Fruit fly (Drosophila melanogaster): Measurements from ENCODE around the gene Kap-alpha3.

The Kap-alpha3 gene

dm6 chr3R:9586663-9587248, 9.2 kb upstream of the Kap-alpha3 start, which contains the start of gene P58IPK (continued):
- peak; percentile 92 for TF ChIP-seq sna (GFP tag; IDR thresholded peaks at IDR 0.05; ENCODE audit: partially characterized antibody)
- TF ChIP-seq Usf (GFP tag; optimal IDR thresholded peaks at IDR 0.05) = peak; percentile 17
- peak; percentile 77 for TF ChIP-seq CG14441 (GFP tag; IDR thresholded peaks at IDR 0.05)
- TF ChIP-seq HmgZ (tag; optimal IDR thresholded peaks at IDR 0.05) = peak; percentile 91
- TF ChIP-seq CG10321 (GFP tag; IDR thresholded peaks at IDR 0.05) = no peak
- peak; percentile 48 for TF ChIP-seq CG15269 (tag; optimal IDR thresholded peaks at IDR 0.05)
- peak; percentile 75; the same call in 2 of the 3 replicates for TF ChIP-seq zfh1 (GFP tag; IDR thresholded peaks at IDR 0.05)
- TF ChIP-seq CG10959 (GFP tag; IDR thresholded peaks at IDR 0.05) = no peak
- TF ChIP-seq hb (GFP tag; IDR thresholded peaks at IDR 0.05; ENCODE audit: partially characterized antibody) = peak; percentile 90
- TF ChIP-seq CG4854 (GFP tag; optimal IDR thresholded peaks at IDR 0.05) = peak; percentile 33
- peak; percentile 55 for TF ChIP-seq CG18764 (GFP tag; optimal IDR thresholded peaks at IDR 0.05)
- TF ChIP-seq NC2α (GFP tag; optimal IDR thresholded peaks at IDR 0.05) = peak; percentile 28
- peak; percentile 94 for TF ChIP-seq Myb (GFP tag; optimal IDR thresholded peaks at IDR 0.05)
- TF ChIP-seq croc (GFP tag; conservative IDR thresholded peaks at IDR 0.05) = peak; percentile 16; the same call in 1 of the 3 replicates
- TF ChIP-seq CG14860 (GFP tag; IDR thresholded peaks at IDR 0.05; ENCODE audit: partially characterized antibody) = peak; percentile 88
- peak; percentile 45 for TF ChIP-seq Fer3 (tag; optimal IDR thresholded peaks at IDR 0.05)
- TF ChIP-seq ftz-f1 (GFP tag; optimal IDR thresholded peaks at IDR 0.05) = peak; percentile 59
- peak; percentile 73 for TF ChIP-seq YL-1 (GFP tag; optimal IDR thresholded peaks at IDR 0.05)
- TF ChIP-seq Dek (tag; optimal IDR thresholded peaks at IDR 0.05) = peak; percentile 68
- TF ChIP-seq ken (GFP tag; IDR thresholded peaks at IDR 0.05) = peak; percentile 78
- peak; percentile 57; the same call in 1 of the 3 replicates for TF ChIP-seq Mrtf (GFP tag; IDR thresholded peaks at IDR 0.05)
- TF ChIP-seq CG12942 (GFP tag; optimal IDR thresholded peaks at IDR 0.05) = peak; percentile 47
- TF ChIP-seq CG6689 (GFP tag; IDR thresholded peaks at IDR 0.05) = peak; percentile 61
- TF ChIP-seq CG17612 (GFP tag; IDR thresholded peaks at IDR 0.05) = no peak
- peak; percentile 85 for TF ChIP-seq CG13624 (GFP tag; optimal IDR thresholded peaks at IDR 0.05)
- TF ChIP-seq sqz (GFP tag; optimal IDR thresholded peaks at IDR 0.05) = no peak
- TF ChIP-seq jigr1 (GFP tag; IDR thresholded peaks at IDR 0.05) = no peak
- TF ChIP-seq NK7.1 (GFP tag; optimal IDR thresholded peaks at IDR 0.05) = peak; percentile 19
- TF ChIP-seq lmd (GFP tag; IDR thresholded peaks at IDR 0.05) = peak; percentile 66; the same call in 1 of the 2 replicates
- TF ChIP-seq CG15011 (GFP tag; optimal IDR thresholded peaks at IDR 0.05) = no peak
- no peak for TF ChIP-seq Tbp (GFP tag; optimal IDR thresholded peaks at IDR 0.05)
- peak; percentile 68 for TF ChIP-seq Atf3 (GFP tag; optimal IDR thresholded peaks at IDR 0.05)
- no peak for TF ChIP-seq sens-2 (GFP tag; IDR thresholded peaks at IDR 0.05)
- peak; percentile 83 for TF ChIP-seq CG2129 (GFP tag; IDR thresholded peaks at IDR 0.05; ENCODE audit: partially characterized antibody)
- TF ChIP-seq disco-r (GFP tag; optimal IDR thresholded peaks at IDR 0.05) = peak; percentile 10
- TF ChIP-seq fd102C (GFP tag; optimal IDR thresholded peaks at IDR 0.05) = no peak
- TF ChIP-seq tx (GFP tag; optimal IDR thresholded peaks at IDR 0.05) = peak; percentile 71
- TF ChIP-seq CG17359 (tag; optimal IDR thresholded peaks at IDR 0.05) = peak; percentile 38
- TF ChIP-seq mld (GFP tag; IDR thresholded peaks at IDR 0.05; ENCODE audit: partially characterized antibody) = peak; percentile 76; the same call in 2 of the 3 replicates
- TF ChIP-seq Hey (tag; optimal IDR thresholded peaks at IDR 0.05) = no peak
- peak in 1 of 2 experiments; percentile 45 for TF ChIP-seq bsh (GFP tag; optimal IDR thresholded peaks at IDR 0.05)
- TF ChIP-seq seq (GFP tag; IDR thresholded peaks at IDR 0.05) = no peak
- peak; percentile 77 for TF ChIP-seq CG3847 (GFP tag; IDR thresholded peaks at IDR 0.05)
- peak; percentile 64 for TF ChIP-seq CG6175 (GFP tag; IDR thresholded peaks at IDR 0.05)
- no peak for TF ChIP-seq Hr78 (GFP tag; optimal IDR thresholded peaks at IDR 0.05)
- TF ChIP-seq CG13123 (GFP tag; optimal IDR thresholded peaks at IDR 0.05) = peak; percentile 12
- peak; percentile 71 for TF ChIP-seq CG7372 (GFP tag; IDR thresholded peaks at IDR 0.05)
- TF ChIP-seq CG11093 (GFP tag; IDR thresholded peaks at IDR 0.05) = no peak
- TF ChIP-seq CG7786 (GFP tag; optimal IDR thresholded peaks at IDR 0.05) = peak; percentile 76
- TF ChIP-seq D19A (tag; optimal IDR thresholded peaks at IDR 0.05) = no peak

Measured in whole organism, embryonic.